Worm (Caenorhabditis elegans): ENCODE results near the gene srw-19.

ce11 chrV:15241259-15241658 lies 39.9 kb downstream of the srw-19 start, which contains the start of gene chil-12:
- no peak for TF ChIP-seq lim-6 (tag; optimal IDR thresholded peaks at IDR 0.05)
- TF ChIP-seq tbx-2 (tag; optimal IDR thresholded peaks at IDR 0.05), result no peak
- no peak for TF ChIP-seq hlh-13 (GFP tag; optimal IDR thresholded peaks at IDR 0.05)
- TF ChIP-seq ttx-3 (tag; optimal IDR thresholded peaks at IDR 0.05), result no peak
- TF ChIP-seq ceh-22 (tag; optimal IDR thresholded peaks at IDR 0.05), result no peak
- TF ChIP-seq pqm-1 (tag; optimal IDR thresholded peaks at IDR 0.05), result no peak
- TF ChIP-seq fkh-10 (GFP tag; optimal IDR thresholded peaks at IDR 0.05), result no peak
- no peak for TF ChIP-seq K02D7.2 (tag; optimal IDR thresholded peaks at IDR 0.05)

Measured in whole organism, late embryonic.